Worm (Caenorhabditis elegans): Measurements from ENCODE around the gene sgca-1.

- TF ChIP-seq pqm-1 (tag; optimal IDR thresholded peaks at IDR 0.05) (no peak), ama-1 (optimal IDR thresholded peaks at IDR 0.05) (no peak)
These were observed 47.2 kb downstream of the sgca-1 start, which contains the start of gene mdl-1 for ce11 chrX:6742011-6742683.

Data from whole organism, late embryonic.